Worm (Caenorhabditis elegans) whole organism, L2 larva: ENCODE data around the gene nfya-1.
A peak's percentile ranks its signal among the peaks of the same experiment; 100 is the strongest.

Experiments used
- C34F6.9 ChIP-seq: fragments of 150-350 bp; optimal IDR thresholded peaks from 2 replicates; lab custom pipeline; 2014; ENCODE audit warnings: missing biosample characterization, missing genetic modification characterization
- F13H6.1 ChIP-seq: sonication (generic microtip); optimal IDR thresholded peaks from 2 replicates; lab custom pipeline; 2016; ENCODE audit warnings: missing genetic modification characterization, missing compliant biosample characterization
- R02D3.7 ChIP-seq: fragments of 150-350 bp; optimal IDR thresholded peaks from 2 replicates; lab custom pipeline; 2014; ENCODE audit warnings: missing biosample characterization, missing genetic modification characterization
- Y55F3AM.14 ChIP-seq: fragments of 200-800 bp; sonication (Bioruptor generic); optimal IDR thresholded peaks from 2 replicates; lab custom pipeline; 2018; ENCODE audit warnings: mild to moderate bottlenecking, missing genetic modification characterization, missing compliant biosample characterization
- alr-1 ChIP-seq: fragments of 150-350 bp; optimal IDR thresholded peaks from 2 replicates; lab custom pipeline; 2014; ENCODE audit warnings: missing biosample characterization, missing genetic modification characterization
- aly-2 ChIP-seq: fragments of 150-350 bp; optimal IDR thresholded peaks from 2 replicates; lab custom pipeline; 2014; ENCODE audit warnings: missing biosample characterization, missing genetic modification characterization
- ceh-16 ChIP-seq: fragments of 150-350 bp; optimal IDR thresholded peaks from 2 replicates; lab custom pipeline; 2014; ENCODE audit warnings: missing biosample characterization, missing genetic modification characterization
- ceh-82 ChIP-seq: fragments of 150-350 bp; optimal IDR thresholded peaks from 2 replicates; lab custom pipeline; 2014; ENCODE audit warnings: missing biosample characterization, missing genetic modification characterization
- crh-2 ChIP-seq: sonication (generic microtip); optimal IDR thresholded peaks from 2 replicates; lab custom pipeline; 2017; ENCODE audit warnings: missing biosample characterization, missing genetic modification characterization
- dmd-4 ChIP-seq: sonication (generic microtip); optimal IDR thresholded peaks from 2 replicates; lab custom pipeline; 2017; ENCODE audit warnings: missing biosample characterization, missing genetic modification characterization
- egl-27 ChIP-seq: sonication (generic microtip); optimal IDR thresholded peaks from 3 replicates; lab custom pipeline; 2017; ENCODE audit warnings: missing biosample characterization, missing genetic modification reagents, missing genetic modification characterization
- elt-1 ChIP-seq: fragments of 150-350 bp; optimal IDR thresholded peaks from 2 replicates; lab custom pipeline; 2014; ENCODE audit warnings: missing biosample characterization, missing genetic modification characterization
- fos-1 ChIP-seq: fragments of 150-350 bp; optimal IDR thresholded peaks from 2 replicates; lab custom pipeline; 2014; ENCODE audit warnings: missing biosample characterization, missing genetic modification characterization
- lin-11 ChIP-seq: fragments of 150-350 bp; sonication (generic microtip); optimal IDR thresholded peaks from 2 replicates; lab custom pipeline; 2014; ENCODE audit warnings: missing biosample characterization, missing genetic modification characterization, inconsistent platforms, mixed read lengths
- lin-13 ChIP-seq: fragments of 150-350 bp; optimal IDR thresholded peaks from 2 replicates; lab custom pipeline; 2014; ENCODE audit warnings: missing biosample characterization, missing genetic modification reagents, missing genetic modification characterization
- lin-39 ChIP-seq: fragments of 150-350 bp; optimal IDR thresholded peaks from 2 replicates; lab custom pipeline; 2014; ENCODE audit warnings: missing biosample characterization, missing genetic modification reagents, missing genetic modification characterization
- lsy-2 ChIP-seq, 2 experiments: fragments of 150-350 bp in 1 of 2; sonication (generic microtip) in 1 of 2; optimal IDR thresholded peaks; 2 replicates each; lab custom pipeline; 2014 to 2017; ENCODE audit warnings: missing biosample characterization in 2 of 2, missing genetic modification characterization in 2 of 2
- mab-5 ChIP-seq: fragments of 150-350 bp; optimal IDR thresholded peaks from 2 replicates; lab custom pipeline; 2014; ENCODE audit warnings: missing biosample characterization, missing genetic modification characterization
- mbf-1 ChIP-seq: sonication (generic microtip); optimal IDR thresholded peaks from 2 replicates; lab custom pipeline; 2017; ENCODE audit warnings: missing biosample characterization, missing genetic modification characterization
- mdl-1 ChIP-seq, 2 experiments: fragments of 150-350 bp in 1 of 2; sonication (generic microtip) in 1 of 2; optimal IDR thresholded peaks; 2 replicates each; lab custom pipeline; 2017; ENCODE audit warnings: missing biosample characterization in 2 of 2, missing genetic modification characterization in 2 of 2
- nhr-10 ChIP-seq: sonication (generic microtip); optimal IDR thresholded peaks from 2 replicates; lab custom pipeline; 2017; ENCODE audit warnings: missing biosample characterization, missing genetic modification characterization
- nhr-12 ChIP-seq: fragments of 150-350 bp; optimal IDR thresholded peaks from 2 replicates; lab custom pipeline; 2014; ENCODE audit warnings: missing biosample characterization, missing genetic modification characterization
- nhr-129 ChIP-seq: fragments of 150-350 bp; optimal IDR thresholded peaks from 2 replicates; lab custom pipeline; 2014; ENCODE audit warnings: missing biosample characterization, missing genetic modification characterization
- nhr-21 ChIP-seq: fragments of 150-350 bp; optimal IDR thresholded peaks from 2 replicates; lab custom pipeline; 2014; ENCODE audit warnings: missing biosample characterization, missing genetic modification characterization
- nhr-23 ChIP-seq: fragments of 150-350 bp; optimal IDR thresholded peaks from 2 replicates; lab custom pipeline; 2014; ENCODE audit warnings: missing biosample characterization, missing genetic modification reagents, missing genetic modification characterization
- nhr-25 ChIP-seq: fragments of 150-350 bp; sonication (generic microtip); optimal IDR thresholded peaks from 3 replicates; lab custom pipeline; 2014; ENCODE audit warnings: missing biosample characterization, missing genetic modification characterization
- nhr-77 ChIP-seq: fragments of 150-350 bp; optimal IDR thresholded peaks from 2 replicates; lab custom pipeline; 2014; ENCODE audit warnings: missing biosample characterization, missing genetic modification characterization
- sem-4 ChIP-seq: fragments of 150-350 bp; optimal IDR thresholded peaks from 2 replicates; lab custom pipeline; 2014; ENCODE audit warnings: missing biosample characterization, missing genetic modification reagents, missing genetic modification characterization
- skn-1 ChIP-seq: sonication (generic microtip); optimal IDR thresholded peaks from 2 replicates; lab custom pipeline; 2017; ENCODE audit warnings: missing biosample characterization, missing genetic modification characterization
- sma-3 ChIP-seq: sonication (generic microtip); optimal IDR thresholded peaks from 2 replicates; lab custom pipeline; 2016; ENCODE audit warnings: missing genetic modification reagents, missing genetic modification characterization, missing compliant biosample characterization
- sma-9 ChIP-seq, 2 experiments: fragments of 150-350 bp in 1 of 2; sonication (generic microtip) in 1 of 2; optimal IDR thresholded peaks; 2 replicates each; lab custom pipeline; 2014 to 2016; ENCODE audit warnings: missing genetic modification characterization in 2 of 2, mild to moderate bottlenecking in 1 of 2, missing biosample characterization in 1 of 2, missing compliant biosample characterization in 1 of 2, missing genetic modification reagents in 1 of 2, moderate library complexity in 1 of 2
- unc-39 ChIP-seq: fragments of 150-350 bp; optimal IDR thresholded peaks from 2 replicates; lab custom pipeline; 2014; ENCODE audit warnings: missing biosample characterization, missing genetic modification characterization
- unc-55 ChIP-seq: fragments of 150-350 bp; sonication (generic microtip); optimal IDR thresholded peaks from 3 replicates; lab custom pipeline; 2014; ENCODE audit warnings: missing biosample characterization, missing genetic modification reagents, missing genetic modification characterization
- zag-1 ChIP-seq: fragments of 150-350 bp; optimal IDR thresholded peaks from 2 replicates; lab custom pipeline; 2014; ENCODE audit warnings: missing biosample characterization, missing genetic modification characterization

The nfya-1 gene

DNA sequence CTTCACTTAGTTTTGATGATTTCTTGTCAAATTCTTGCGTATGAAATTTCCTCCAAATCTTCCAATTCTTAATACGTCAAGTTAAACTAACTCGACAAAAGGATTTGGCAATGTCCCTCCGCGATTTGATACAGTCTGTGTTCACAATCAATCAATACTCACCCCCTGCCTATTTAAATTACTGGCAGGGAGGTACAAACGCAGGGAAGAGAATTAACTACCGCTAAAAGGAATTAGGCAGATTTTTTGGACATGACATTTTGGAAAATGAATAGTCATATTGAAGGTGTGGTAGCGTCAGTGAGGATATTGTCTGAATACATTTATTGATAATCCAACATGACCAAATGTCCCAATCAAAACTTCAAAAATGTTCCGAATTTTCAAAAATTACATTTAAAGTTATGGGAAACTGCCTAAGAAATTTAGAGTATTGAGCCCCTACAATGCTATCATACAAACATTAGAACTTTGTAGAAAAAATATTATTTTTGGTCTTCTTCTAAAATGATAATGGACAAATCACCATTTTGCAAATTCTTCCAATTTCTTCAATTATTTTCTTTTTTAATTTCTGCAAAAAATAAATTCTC lies 9.2 kb downstream of the nfya-1 start (continued):
- TF ChIP-seq skn-1 (tag; lab: Kevin White, UChicago), result peak; percentile 98
- peak; percentile 99 for TF ChIP-seq crh-2 (tag; lab: Kevin White, UChicago)
- peak; percentile 99 for TF ChIP-seq nhr-10
- peak; percentile 100 for TF ChIP-seq nhr-129 (tag; lab: Kevin White, UChicago)
- no peak for TF ChIP-seq aly-2
- TF ChIP-seq dmd-4 (tag; lab: Kevin White, UChicago), result peak; percentile 75
- TF ChIP-seq lin-11 (tag; lab: Kevin White, UChicago), result peak; percentile 76
- TF ChIP-seq elt-1, result no peak
- TF ChIP-seq, all 48 proteins: peak for 43

DNA sequence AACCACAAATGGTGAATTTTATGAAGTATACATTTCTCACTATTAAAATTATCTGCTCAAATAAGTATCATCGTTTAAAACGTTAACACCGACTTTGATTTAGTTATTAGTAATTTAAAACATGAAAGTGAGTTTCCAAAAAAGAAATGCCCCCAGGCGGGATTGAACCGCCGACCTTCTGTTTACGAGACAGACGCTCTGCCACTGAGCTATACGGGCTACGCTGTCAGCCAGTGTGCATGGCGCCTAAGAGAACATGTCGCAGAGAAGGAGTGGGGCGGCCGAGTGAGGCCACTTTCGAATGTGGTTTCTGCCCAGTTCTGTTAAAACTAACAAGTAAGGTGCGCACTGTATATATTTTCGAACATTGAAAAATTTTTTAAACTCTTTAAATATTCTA lies 11.7 kb downstream of the nfya-1 start:
- TF ChIP-seq egl-27 (tag; lab: Kevin White, UChicago), result peak; percentile 20
- TF ChIP-seq nhr-129 (tag; lab: Kevin White, UChicago), result peak; percentile 58
- TF ChIP-seq ceh-16 (tag; lab: Kevin White, UChicago), result no peak
- peak; percentile 7 for TF ChIP-seq C34F6.9 (tag; lab: Kevin White, UChicago)
- TF ChIP-seq unc-55 (GFP tag; lab: Kevin White, UChicago), result peak; percentile 48
- TF ChIP-seq nhr-25 (tag; lab: Kevin White, UChicago), result no peak
- no peak for TF ChIP-seq Y55F3AM.14 (GFP tag; lab: Kevin White, UChicago)
- peak; percentile 43 for TF ChIP-seq lin-11 (tag; lab: Kevin White, UChicago)
- no peak for TF ChIP-seq nhr-23 (tag; lab: Kevin White, UChicago)
- peak; percentile 60 for TF ChIP-seq sma-9 (GFP tag; optimal IDR thresholded peaks at IDR 0.05; lab: Kevin White, UChicago)
- TF ChIP-seq sma-9 (tag; optimal IDR thresholded peaks at IDR 0.05; lab: Kevin White, UChicago), result no peak
- TF ChIP-seq fos-1, result peak; percentile 21
- TF ChIP-seq skn-1 (tag; lab: Kevin White, UChicago), result no peak
- TF ChIP-seq zag-1 (tag; lab: Kevin White, UChicago), result peak; percentile 27
- no peak for TF ChIP-seq R02D3.7 (tag; lab: Kevin White, UChicago)
- peak; percentile 53 for TF ChIP-seq lin-13 (GFP tag; lab: Kevin White, UChicago)
- TF ChIP-seq crh-2 (tag; lab: Kevin White, UChicago), result peak; percentile 26
- TF ChIP-seq lin-39, result no peak
- TF ChIP-seq lsy-2 (tag; optimal IDR thresholded peaks at IDR 0.05; lab: Kevin White, UChicago), result peak in 1 of 2 experiments; percentile 24
- TF ChIP-seq mab-5 (tag; lab: Kevin White, UChicago), result no peak
- TF ChIP-seq mdl-1 (tag; optimal IDR thresholded peaks at IDR 0.05; lab: Kevin White, UChicago), result peak in 1 of 2 experiments; percentile 4
- TF ChIP-seq nhr-21, result peak; percentile 36
- TF ChIP-seq F13H6.1 (tag; lab: Kevin White, UChicago), result peak; percentile 30
- TF ChIP-seq sma-3 (GFP tag; lab: Kevin White, UChicago), result peak; percentile 36
- TF ChIP-seq aly-2, result no peak

DNA sequence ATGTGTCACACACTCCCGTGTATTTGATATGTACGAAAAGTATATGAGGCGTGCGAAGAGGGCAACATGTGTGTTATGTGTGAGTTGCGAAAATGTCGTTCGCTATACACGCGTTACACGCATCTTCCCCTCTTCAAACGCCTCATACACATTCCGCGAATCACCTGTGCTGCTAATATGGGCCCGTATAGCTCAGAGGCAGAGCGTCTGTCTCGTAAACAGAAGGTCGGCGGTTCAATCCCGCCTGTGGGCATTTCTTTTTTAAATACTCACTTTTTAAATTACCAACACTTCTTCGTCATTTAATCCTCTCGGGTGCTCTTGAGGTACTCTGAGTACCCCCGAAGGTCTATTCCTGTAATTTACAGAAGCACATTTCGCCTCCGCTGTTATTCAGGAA lies 13.1 kb downstream of the nfya-1 start:
- no peak for TF ChIP-seq unc-39
- TF ChIP-seq nhr-129 (tag; lab: Kevin White, UChicago), result no peak
- TF ChIP-seq sma-3 (GFP tag; lab: Kevin White, UChicago), result no peak
- no peak for TF ChIP-seq elt-1
- TF ChIP-seq nhr-12, result no peak
- TF ChIP-seq mbf-1, result no peak
- TF ChIP-seq alr-1 (tag; lab: Kevin White, UChicago), result no peak

DNA sequence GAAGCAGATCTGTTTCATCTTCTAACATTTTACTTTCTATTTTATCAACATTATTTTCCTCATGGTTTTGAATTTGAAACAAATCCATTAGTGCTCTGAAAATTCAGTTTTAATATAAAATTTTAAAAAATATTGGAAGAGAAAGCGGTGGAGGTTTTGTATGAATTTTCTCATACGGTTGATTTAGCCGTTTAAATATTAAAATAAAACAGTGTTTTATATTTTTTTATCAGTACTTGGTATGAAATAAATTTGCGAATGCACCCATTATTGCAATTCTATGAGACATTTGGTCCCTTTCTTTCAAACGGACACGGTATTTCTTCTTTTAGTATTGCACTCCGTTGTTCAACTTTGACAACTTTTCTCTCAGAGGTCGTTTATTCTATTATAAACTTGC lies 15.1 kb downstream of the nfya-1 start, which contains the start of gene dot-1.4:
TSS of gene dot-1.4 (minus strand) at position 101 of the 400 bp plus-strand sequence.
- TF ChIP-seq zag-1 (tag; lab: Kevin White, UChicago) (no peak), ceh-82 (tag; lab: Kevin White, UChicago) (no peak), ceh-16 (tag; lab: Kevin White, UChicago) (no peak), skn-1 (tag; lab: Kevin White, UChicago) (no peak), F13H6.1 (tag; lab: Kevin White, UChicago) (no peak), mbf-1 (no peak), fos-1 (no peak), sem-4 (tag; lab: Kevin White, UChicago) (no peak), sma-9 (GFP tag; optimal IDR thresholded peaks at IDR 0.05; lab: Kevin White, UChicago) (no peak), sma-9 (tag; optimal IDR thresholded peaks at IDR 0.05; lab: Kevin White, UChicago) (no peak), nhr-77 (tag; lab: Kevin White, UChicago) (no peak)
